Worm (Caenorhabditis elegans): Measurements from ENCODE around the gene ZK1058.3.

ZK1058.3 gene

ce11 chrIII:3914836-3915235, 3.8 kb upstream of the ZK1058.3 start:
- peak; percentile 10 for TF ChIP-seq ceh-34 (tag; optimal IDR thresholded peaks at IDR 0.05)
- TF ChIP-seq rnt-1 (tag; optimal IDR thresholded peaks at IDR 0.05), result peak; percentile 63
- TF ChIP-seq gmeb-2 (tag; optimal IDR thresholded peaks at IDR 0.05), result no peak
- peak; percentile 43 for TF ChIP-seq ceh-18 (tag; optimal IDR thresholded peaks at IDR 0.05)
- peak; percentile 21 for TF ChIP-seq tbx-2 (tag; optimal IDR thresholded peaks at IDR 0.05)
- peak; percentile 3 for TF ChIP-seq nfya-1 (tag; optimal IDR thresholded peaks at IDR 0.05)
- peak; percentile 78 for TF ChIP-seq unc-55 (GFP tag; optimal IDR thresholded peaks at IDR 0.05)
- TF ChIP-seq elt-4 (tag; optimal IDR thresholded peaks at IDR 0.05), result no peak
- peak; percentile 4 for TF ChIP-seq ceh-31 (tag; optimal IDR thresholded peaks at IDR 0.05)

ce11 chrIII:3915705-3916104, 3.0 kb upstream of the ZK1058.3 start:
- TF ChIP-seq ceh-2 (tag; optimal IDR thresholded peaks at IDR 0.05), result no peak
- peak; percentile 3 for TF ChIP-seq ref-2 (tag; optimal IDR thresholded peaks at IDR 0.05)
- TF ChIP-seq F13H6.1 (tag; optimal IDR thresholded peaks at IDR 0.05), result no peak
- TF ChIP-seq lim-6 (tag; optimal IDR thresholded peaks at IDR 0.05), result no peak
- peak; percentile 12 for TF ChIP-seq hlh-8 (tag; optimal IDR thresholded peaks at IDR 0.05)
- TF ChIP-seq hlh-15 (tag; optimal IDR thresholded peaks at IDR 0.05), result no peak
- no peak for TF ChIP-seq ceh-9 (tag; optimal IDR thresholded peaks at IDR 0.05)
- no peak for TF ChIP-seq pax-1 (tag; optimal IDR thresholded peaks at IDR 0.05)
- TF ChIP-seq fax-1 (tag; optimal IDR thresholded peaks at IDR 0.05), result no peak
- peak; percentile 54 for TF ChIP-seq unc-55 (GFP tag; optimal IDR thresholded peaks at IDR 0.05)
- peak; percentile 10 for TF ChIP-seq ceh-31 (tag; optimal IDR thresholded peaks at IDR 0.05)
- no peak for TF ChIP-seq dmd-4 (tag; optimal IDR thresholded peaks at IDR 0.05; ENCODE audit: borderline replicate concordance)
- peak; percentile 1 for TF ChIP-seq tbx-2 (tag; optimal IDR thresholded peaks at IDR 0.05)
- no peak for TF ChIP-seq K09A11.1 (tag; optimal IDR thresholded peaks at IDR 0.05; ENCODE audit: insufficient read depth)
- TF ChIP-seq nfya-1 (tag; optimal IDR thresholded peaks at IDR 0.05), result peak; percentile 60

- TF ChIP-seq ceh-18 (tag; optimal IDR thresholded peaks at IDR 0.05), result peak; percentile 52
- TF ChIP-seq hlh-8 (tag; optimal IDR thresholded peaks at IDR 0.05), result peak; percentile 84
- TF ChIP-seq pat-9 (tag; optimal IDR thresholded peaks at IDR 0.05), result peak; percentile 89
- no peak for TF ChIP-seq hlh-30 (tag; optimal IDR thresholded peaks at IDR 0.05; ENCODE audit: insufficient read depth)
- TF ChIP-seq F13H6.1 (tag; optimal IDR thresholded peaks at IDR 0.05), result peak; percentile 79
- TF ChIP-seq K09A11.1 (tag; optimal IDR thresholded peaks at IDR 0.05; ENCODE audit: insufficient read depth), result peak; percentile 85
- TF ChIP-seq ceh-14 (tag; optimal IDR thresholded peaks at IDR 0.05), result peak; percentile 91
- TF ChIP-seq hlh-13 (GFP tag; optimal IDR thresholded peaks at IDR 0.05), result peak; percentile 60
- TF ChIP-seq pros-1 (tag; optimal IDR thresholded peaks at IDR 0.05), result no peak
- TF ChIP-seq ets-4 (tag; optimal IDR thresholded peaks at IDR 0.05), result no peak
- TF ChIP-seq ahr-1 (tag; optimal IDR thresholded peaks at IDR 0.05), result peak; percentile 71
- peak; percentile 66 for TF ChIP-seq unc-3 (GFP tag; conservative IDR thresholded peaks at IDR 0.05)
- peak; percentile 81 for TF ChIP-seq unc-3 (tag; optimal IDR thresholded peaks at IDR 0.05)
- peak; percentile 93 for TF ChIP-seq elt-2 (tag; optimal IDR thresholded peaks at IDR 0.05)
- TF ChIP-seq lim-6 (tag; optimal IDR thresholded peaks at IDR 0.05), result no peak
- TF ChIP-seq K02D7.2 (tag; optimal IDR thresholded peaks at IDR 0.05), result peak; percentile 61
- TF ChIP-seq ceh-9 (tag; optimal IDR thresholded peaks at IDR 0.05), result no peak
- no peak for TF ChIP-seq nhr-11 (tag; optimal IDR thresholded peaks at IDR 0.05)
- peak; percentile 45 for TF ChIP-seq unc-42 (tag; optimal IDR thresholded peaks at IDR 0.05)
- peak; percentile 39 for TF ChIP-seq sdc-2 (tag; optimal IDR thresholded peaks at IDR 0.05)
- peak; percentile 72 for TF ChIP-seq fkh-6 (tag; optimal IDR thresholded peaks at IDR 0.05)
- peak; percentile 82 for TF ChIP-seq gmeb-2 (tag; optimal IDR thresholded peaks at IDR 0.05)
- peak; percentile 76 for TF ChIP-seq fax-1 (tag; optimal IDR thresholded peaks at IDR 0.05)
- no peak for TF ChIP-seq elt-4 (tag; optimal IDR thresholded peaks at IDR 0.05)
- peak; percentile 68 for TF ChIP-seq hlh-15 (tag; optimal IDR thresholded peaks at IDR 0.05)
- TF ChIP-seq pqm-1 (tag; optimal IDR thresholded peaks at IDR 0.05), result no peak
- TF ChIP-seq nfya-1 (tag; optimal IDR thresholded peaks at IDR 0.05), result peak; percentile 88
- peak; percentile 74 for TF ChIP-seq nhr-232 (tag; optimal IDR thresholded peaks at IDR 0.05)
- peak; percentile 56 for TF ChIP-seq Y22D7AL.16 (tag; optimal IDR thresholded peaks at IDR 0.05)
- peak; percentile 87 for TF ChIP-seq ceh-19 (GFP tag; optimal IDR thresholded peaks at IDR 0.05)
- TF ChIP-seq ceh-22 (tag; optimal IDR thresholded peaks at IDR 0.05), result no peak
- peak; percentile 83 for TF ChIP-seq odd-2 (tag; optimal IDR thresholded peaks at IDR 0.05)
- TF ChIP-seq ceh-31 (tag; optimal IDR thresholded peaks at IDR 0.05), result peak; percentile 86
- peak; percentile 79 for TF ChIP-seq ceh-6 (GFP tag; optimal IDR thresholded peaks at IDR 0.05)
- peak; percentile 44 for TF ChIP-seq sox-2 (GFP tag; IDR thresholded peaks at IDR 0.05)
- peak; percentile 88 for TF ChIP-seq tbx-2 (tag; optimal IDR thresholded peaks at IDR 0.05)
- no peak for TF ChIP-seq ceh-30 (tag; optimal IDR thresholded peaks at IDR 0.05)
- peak; percentile 66 for TF ChIP-seq T23F11.4 (GFP tag; optimal IDR thresholded peaks at IDR 0.05)
- TF ChIP-seq syd-9 (tag; optimal IDR thresholded peaks at IDR 0.05), result peak; percentile 60
- TF ChIP-seq ceh-24 (tag; optimal IDR thresholded peaks at IDR 0.05), result peak; percentile 26
These were observed 2.0 kb upstream of the ZK1058.3 start, which contains the start of gene ccdc-47 for ce11 chrIII:3916624-3917023. ccdc-47 (plus strand) TSS chrIII:3916967.
